Worm (Caenorhabditis elegans): Measurements from ENCODE around the gene C16H3.3.

DNA sequence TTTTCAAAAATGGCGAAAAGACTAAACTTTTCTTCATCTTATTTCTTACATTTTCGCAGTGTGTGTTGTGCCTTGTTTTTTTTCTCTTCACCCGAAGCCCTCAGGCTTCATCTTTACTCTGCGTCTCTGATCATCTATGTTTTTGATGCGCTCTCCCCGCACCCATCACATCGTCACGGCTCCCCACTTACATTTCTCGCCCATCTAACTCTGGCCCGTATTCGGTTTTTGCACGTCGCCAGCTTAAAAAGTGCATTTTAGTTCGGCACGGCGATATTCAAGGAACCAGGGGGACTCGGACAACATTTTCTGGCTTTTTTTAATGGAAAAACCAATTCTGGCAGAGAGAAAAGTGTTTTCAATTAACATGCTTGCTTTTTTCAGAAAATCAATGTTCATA, 17.5 kb upstream of the C16H3.3 start:
- no peak for TF ChIP-seq scrt-1 (GFP tag; IDR thresholded peaks at IDR 0.05)
- no peak for TF ChIP-seq F13C5.2 (tag; optimal IDR thresholded peaks at IDR 0.05)
- TF ChIP-seq ama-1 (optimal IDR thresholded peaks at IDR 0.05) = no peak
- TF ChIP-seq flt-1 (GFP tag; IDR thresholded peaks at IDR 0.05) = no peak
- no peak for TF ChIP-seq ceh-13 (GFP tag; optimal IDR thresholded peaks at IDR 0.05)
- no peak for TF ChIP-seq tbx-11 (GFP tag; IDR thresholded peaks at IDR 0.05)
- no peak for TF ChIP-seq ceh-36 (tag; optimal IDR thresholded peaks at IDR 0.05)
- no peak for TF ChIP-seq B0310.2 (tag; optimal IDR thresholded peaks at IDR 0.05)
- TF ChIP-seq hmbx-1 (tag; optimal IDR thresholded peaks at IDR 0.05) = no peak
- no peak for TF ChIP-seq ets-7 (tag; optimal IDR thresholded peaks at IDR 0.05)
- no peak for TF ChIP-seq hnd-1 (tag; optimal IDR thresholded peaks at IDR 0.05)
- no peak for TF ChIP-seq pes-1 (GFP tag; IDR thresholded peaks at IDR 0.05)

Measured in whole organism, early embryonic.